Fruit fly (Drosophila melanogaster) whole organism, embryonic: ENCODE data around the gene shv.
A peak's percentile ranks its signal among the peaks of the same experiment; 100 is the strongest.

ENCODE experiments used
- Abd-B ChIP-seq: fragments of 200-800 bp; sonication (Bioruptor generic); optimal IDR thresholded peaks from 2 replicates; lab custom pipeline; 2018; ENCODE audit warnings: missing biosample characterization, mild to moderate bottlenecking, missing genetic modification characterization, moderate library complexity
- Blimp-1 ChIP-seq: fragments of 200-800 bp; sonication (Bioruptor generic); optimal IDR thresholded peaks from 3 replicates; lab custom pipeline; 2018; ENCODE audit warnings: missing biosample characterization, missing genetic modification characterization, mild to moderate bottlenecking, moderate library complexity, missing genetic modification reagents
- BtbVII ChIP-seq: fragments of 200-800 bp; sonication (Bioruptor generic); optimal IDR thresholded peaks from 3 replicates; lab custom pipeline; 2017; ENCODE audit warnings: missing biosample characterization, mild to moderate bottlenecking, missing genetic modification characterization
- Bteb2 ChIP-seq: fragments of 200-800 bp; sonication (Bioruptor generic); optimal IDR thresholded peaks from 2 replicates; lab custom pipeline; 2016; ENCODE audit warnings: missing biosample characterization, missing genetic modification characterization
- CG1024 ChIP-seq: fragments of 200-800 bp; sonication (Bioruptor generic); IDR thresholded peaks from 2 replicates; pipeline ENCODE4 v1.3.6; 2022; ENCODE audit warnings: missing biosample characterization, missing genetic modification characterization
- CG10543 ChIP-seq: fragments of 200-800 bp; sonication (Bioruptor generic); optimal IDR thresholded peaks from 3 replicates; lab custom pipeline; 2017; ENCODE audit warnings: missing biosample characterization, mild to moderate bottlenecking, missing genetic modification characterization, moderate library complexity
- CG11398 ChIP-seq: fragments of 200-800 bp; sonication (Bioruptor generic); optimal IDR thresholded peaks from 2 replicates; lab custom pipeline; 2016; ENCODE audit warnings: missing biosample characterization, missing genetic modification characterization
- CG11696 ChIP-seq: fragments of 200-800 bp; sonication (Bioruptor generic); IDR thresholded peaks from 2 replicates; pipeline ENCODE4 v1.3.6; 2022; ENCODE audit warnings: missing biosample characterization, missing genetic modification characterization
- CG1233 ChIP-seq: fragments of 200-800 bp; sonication (Bioruptor generic); optimal IDR thresholded peaks from 4 replicates; lab custom pipeline; 2018; ENCODE audit warnings: missing biosample characterization, mild to moderate bottlenecking, missing genetic modification characterization
- CG12659 ChIP-seq: fragments of 200-800 bp; sonication (Bioruptor generic); optimal IDR thresholded peaks from 3 replicates; lab custom pipeline; 2017; ENCODE audit warnings: mild to moderate bottlenecking, missing biosample characterization, missing genetic modification reagents, missing genetic modification characterization
- CG13424 ChIP-seq: fragments of 200-800 bp; sonication (Bioruptor generic); optimal IDR thresholded peaks from 2 replicates; lab custom pipeline; 2019; ENCODE audit warnings: missing biosample characterization, mild to moderate bottlenecking, missing genetic modification characterization, moderate library complexity
- CG2875 ChIP-seq: fragments of 200-800 bp; sonication (Bioruptor generic); optimal IDR thresholded peaks from 2 replicates; lab custom pipeline; 2017; ENCODE audit warnings: missing biosample characterization, mild to moderate bottlenecking, missing genetic modification characterization, missing genetic modification reagents
- CG31224 ChIP-seq: fragments of 200-800 bp; sonication (Bioruptor generic); IDR thresholded peaks from 2 replicates; pipeline ENCODE4 v1.3.6; 2022; ENCODE audit warnings: missing biosample characterization, missing genetic modification characterization
- CG6683 ChIP-seq: fragments of 200-800 bp; sonication (Bioruptor generic); optimal IDR thresholded peaks from 2 replicates; lab custom pipeline; 2017; ENCODE audit warnings: missing biosample characterization, mild to moderate bottlenecking, missing genetic modification characterization, missing genetic modification reagents
- CG7745 ChIP-seq: fragments of 200-800 bp; sonication (Bioruptor generic); optimal IDR thresholded peaks from 2 replicates; lab custom pipeline; 2018; ENCODE audit warnings: missing biosample characterization, mild to moderate bottlenecking, missing genetic modification characterization, moderate library complexity
- CG7928 ChIP-seq: fragments of 200-800 bp; sonication (Bioruptor generic); optimal IDR thresholded peaks from 2 replicates; lab custom pipeline; 2017; ENCODE audit warnings: missing biosample characterization, mild to moderate bottlenecking, missing genetic modification characterization
- CG9215 ChIP-seq: fragments of 200-800 bp; sonication (Bioruptor generic); IDR thresholded peaks from 2 replicates; pipeline ENCODE4 v1.3.6; 2022; ENCODE audit warnings: missing biosample characterization, missing genetic modification characterization
- CG9609 ChIP-seq: fragments of 200-800 bp; sonication (Bioruptor generic); optimal IDR thresholded peaks from 3 replicates; lab custom pipeline; 2016; ENCODE audit warnings: missing biosample characterization, missing genetic modification characterization
- CTCF ChIP-seq: fragments of 200-800 bp; sonication (Bioruptor generic); optimal IDR thresholded peaks from 2 replicates; lab custom pipeline; 2017; ENCODE audit warnings: missing biosample characterization, mild to moderate bottlenecking, missing genetic modification characterization, moderate library complexity
- Ets97D ChIP-seq: fragments of 200-800 bp; sonication (Bioruptor generic); optimal IDR thresholded peaks from 3 replicates; lab custom pipeline; 2016; ENCODE audit warnings: missing biosample characterization, missing genetic modification characterization
- H15 ChIP-seq: fragments of 200-800 bp; sonication (Bioruptor generic); IDR thresholded peaks from 3 replicates; pipeline ENCODE4 v1.3.6; 2022; ENCODE audit warnings: missing biosample characterization, missing genetic modification characterization
- HLH3B ChIP-seq: fragments of 200-800 bp; sonication (Bioruptor generic); IDR thresholded peaks from 2 replicates; pipeline ENCODE4 v1.3.6; 2022; ENCODE audit warnings: missing biosample characterization, missing genetic modification characterization
- Hmr ChIP-seq: fragments of 200-800 bp; sonication (Bioruptor generic); optimal IDR thresholded peaks from 3 replicates; lab custom pipeline; 2017; ENCODE audit warnings: mild to moderate bottlenecking, missing biosample characterization, missing genetic modification reagents, missing genetic modification characterization
- Hmx ChIP-seq: fragments of 200-800 bp; sonication (Bioruptor generic); optimal IDR thresholded peaks from 2 replicates; lab custom pipeline; 2016; ENCODE audit warnings: missing biosample characterization, missing genetic modification characterization
- Med ChIP-seq: fragments of 200-800 bp; sonication (Bioruptor generic); peaks from one replicate; lab custom pipeline; 2016; ENCODE audit warnings: missing biosample characterization, missing genetic modification characterization, mild to moderate bottlenecking, inconsistent platforms, moderate library complexity
- Nf-YA ChIP-seq: fragments of 200-800 bp; sonication (Bioruptor generic); IDR thresholded peaks from 2 replicates; pipeline ENCODE4 v1.3.6; 2022; ENCODE audit warnings: missing biosample characterization, missing genetic modification characterization
- NfI ChIP-seq: fragments of 200-800 bp; sonication (Bioruptor generic); optimal IDR thresholded peaks from 3 replicates; lab custom pipeline; 2018; ENCODE audit warnings: missing biosample characterization, mild to moderate bottlenecking, missing genetic modification characterization, moderate library complexity
- Optix ChIP-seq: fragments of 200-800 bp; sonication (Bioruptor generic); IDR thresholded peaks from 3 replicates; pipeline ENCODE4 v1.3.6; 2022; ENCODE audit warnings: missing biosample characterization, missing genetic modification characterization
- PHDP ChIP-seq: fragments of 200-800 bp; sonication (Bioruptor generic); optimal IDR thresholded peaks from 3 replicates; lab custom pipeline; 2018; ENCODE audit warnings: missing biosample characterization, mild to moderate bottlenecking, missing genetic modification characterization, moderate library complexity
- ara ChIP-seq: fragments of 200-800 bp; sonication (Bioruptor generic); IDR thresholded peaks from 2 replicates; pipeline ENCODE4 v1.3.6; 2022; ENCODE audit warnings: missing biosample characterization, missing genetic modification characterization
- cg ChIP-seq: fragments of 200-800 bp; sonication (Bioruptor generic); optimal IDR thresholded peaks from 3 replicates; lab custom pipeline; 2019; ENCODE audit warnings: missing biosample characterization, mild to moderate bottlenecking, missing genetic modification characterization, moderate library complexity
- cwo ChIP-seq: fragments of 200-800 bp; sonication (Bioruptor generic); optimal IDR thresholded peaks from 3 replicates; lab custom pipeline; 2017; ENCODE audit warnings: missing biosample characterization, missing genetic modification characterization, mild to moderate bottlenecking, moderate library complexity, missing genetic modification reagents
- dati ChIP-seq: fragments of 200-800 bp; sonication (Bioruptor generic); IDR thresholded peaks from 2 replicates; pipeline ENCODE4 v1.3.6; 2022; ENCODE audit warnings: missing biosample characterization, missing genetic modification characterization
- exex ChIP-seq: fragments of 200-800 bp; sonication (Bioruptor generic); optimal IDR thresholded peaks from 4 replicates; lab custom pipeline; 2018; ENCODE audit warnings: missing biosample characterization, mild to moderate bottlenecking, missing genetic modification characterization, moderate library complexity
- fu2 ChIP-seq: fragments of 200-800 bp; sonication (Bioruptor generic); optimal IDR thresholded peaks from 2 replicates; lab custom pipeline; 2016; ENCODE audit warnings: missing biosample characterization, missing genetic modification characterization
- gce ChIP-seq: fragments of 200-800 bp; sonication (Bioruptor generic); IDR thresholded peaks from 3 replicates; pipeline ENCODE4 v1.3.6; 2022; ENCODE audit warnings: missing biosample characterization, missing genetic modification characterization
- grau ChIP-seq: fragments of 200-800 bp; optimal IDR thresholded peaks from 3 replicates; lab custom pipeline; 2019; ENCODE audit warnings: missing biosample characterization, mild to moderate bottlenecking, missing genetic modification characterization, moderate library complexity
- grn ChIP-seq: fragments of 200-800 bp; sonication (Bioruptor generic); optimal IDR thresholded peaks from 3 replicates; lab custom pipeline; 2017; ENCODE audit warnings: missing biosample characterization, missing genetic modification characterization
- gt ChIP-seq: fragments of 200-800 bp; sonication (Bioruptor generic); IDR thresholded peaks from 2 replicates; pipeline ENCODE4 v1.3.6; 2022; ENCODE audit warnings: missing biosample characterization, missing genetic modification characterization
- inv ChIP-seq: fragments of 200-800 bp; sonication (Bioruptor generic); IDR thresholded peaks from 2 replicates; pipeline ENCODE4 v1.3.6; 2022; ENCODE audit warnings: missing biosample characterization, missing genetic modification characterization; ENCODE audit not compliant: partially characterized antibody
- klu ChIP-seq: fragments of 200-800 bp; sonication (Bioruptor generic); IDR thresholded peaks from 2 replicates; pipeline ENCODE4 v1.3.6; 2022; ENCODE audit warnings: missing biosample characterization, missing genetic modification characterization
- mirr ChIP-seq: fragments of 200-800 bp; sonication (Bioruptor generic); optimal IDR thresholded peaks from 3 replicates; lab custom pipeline; 2018; ENCODE audit warnings: missing biosample characterization, mild to moderate bottlenecking, missing genetic modification characterization
- otp ChIP-seq: fragments of 200-800 bp; sonication (Bioruptor generic); IDR thresholded peaks from 3 replicates; pipeline ENCODE4, ENCODE4 v1.3.6; 2022; ENCODE audit warnings: missing biosample characterization, missing genetic modification characterization
- p53 ChIP-seq: fragments of 200-800 bp; sonication (Bioruptor generic); optimal IDR thresholded peaks from 2 replicates; lab custom pipeline; 2016; ENCODE audit warnings: missing biosample characterization, missing genetic modification characterization
- prd ChIP-seq, 3 experiments: fragments of >200 bp in 2 of 3; fragments of 200-800 bp in 1 of 3; sonication (Bioruptor generic) in 1 of 3; optimal IDR thresholded peaks in 2 of 3; IDR thresholded peaks in 1 of 3; 2 replicates in 2 of 3; 3 replicates in 1 of 3; pipeline versions ENCODE4 v1.3.6 to Lab custom; 2017 to 2022; ENCODE audit warnings: missing biosample characterization in 1 of 3, missing genetic modification characterization in 1 of 3
- pros ChIP-seq: fragments of 200-800 bp; sonication (Bioruptor generic); optimal IDR thresholded peaks from 3 replicates; lab custom pipeline; 2019; ENCODE audit warnings: missing biosample characterization, mild to moderate bottlenecking, missing genetic modification characterization, moderate library complexity
- ranshi ChIP-seq: fragments of 200-800 bp; sonication (Bioruptor generic); IDR thresholded peaks from 2 replicates; pipeline ENCODE4 v1.3.6; 2022; ENCODE audit warnings: missing biosample characterization, missing genetic modification characterization
- sd ChIP-seq: fragments of 200-800 bp; sonication (Bioruptor generic); optimal IDR thresholded peaks from 3 replicates; lab custom pipeline; 2018; ENCODE audit warnings: missing biosample characterization, mild to moderate bottlenecking, missing genetic modification characterization, moderate library complexity
- seq ChIP-seq: fragments of 200-800 bp; sonication (Bioruptor generic); IDR thresholded peaks from 2 replicates; pipeline ENCODE4 v1.3.6; 2022; ENCODE audit warnings: missing biosample characterization, missing genetic modification characterization
- slbo ChIP-seq: fragments of 200-800 bp; sonication (Bioruptor generic); IDR thresholded peaks from 2 replicates; pipeline ENCODE4 v1.3.6; 2022; ENCODE audit warnings: missing biosample characterization, missing genetic modification characterization

shv gene

dm6 chr2L:479483-480195 is 26.7 kb downstream of the shv start, which contains the start of gene cbt (continued):
- TF ChIP-seq gce = no peak
- peak; percentile 89 for TF ChIP-seq exex (tag; lab: Kevin White, UChicago)
- TF ChIP-seq grn (GFP tag; lab: Kevin White, UChicago) = peak; percentile 37
- peak; percentile 96 for TF ChIP-seq CG6683 (GFP tag; lab: Kevin White, UChicago)
- no peak for TF ChIP-seq H15
- peak; percentile 97 for TF ChIP-seq grau
- peak; percentile 80 for TF ChIP-seq CG7928 (GFP tag; lab: Kevin White, UChicago)
- TF ChIP-seq Blimp-1 (GFP tag; lab: Kevin White, UChicago) = peak; percentile 96
- TF ChIP-seq gt (GFP tag; lab: Robert Waterston, UW) = no peak
- peak; percentile 82 for TF ChIP-seq sd (tag; lab: Kevin White, UChicago)
- peak; percentile 98 for TF ChIP-seq BtbVII (GFP tag; lab: Kevin White, UChicago)
- TF ChIP-seq CG13424 (tag; lab: Kevin White, UChicago) = peak; percentile 97
- TF ChIP-seq inv (GFP tag; lab: Robert Waterston, UW) = no peak
- TF ChIP-seq dati (GFP tag; lab: Robert Waterston, UW) = no peak
- TF ChIP-seq cg (GFP tag; lab: Kevin White, UChicago) = peak; percentile 91
- TF ChIP-seq Nf-YA (GFP tag; lab: Robert Waterston, UW) = no peak
- no peak for TF ChIP-seq CG1024
- TF ChIP-seq CG2875 (GFP tag; lab: Kevin White, UChicago) = peak; percentile 94
- TF ChIP-seq Bteb2 = peak; percentile 96
- TF ChIP-seq Hmr (GFP tag; lab: Kevin White, UChicago) = peak; percentile 98
- TF ChIP-seq ranshi (GFP tag; lab: Robert Waterston, UW) = no peak
- peak; percentile 99 for TF ChIP-seq CG10543 (GFP tag; lab: Kevin White, UChicago)
- TF ChIP-seq klu = no peak
- peak; percentile 96 for TF ChIP-seq Abd-B (GFP tag; lab: Kevin White, UChicago)
- TF ChIP-seq CTCF = peak; percentile 41
- TF ChIP-seq HLH3B = no peak
- peak; percentile 98 for TF ChIP-seq CG11398 (GFP tag; lab: Kevin White, UChicago)
- peak; percentile 96 for TF ChIP-seq CG1233
- TF ChIP-seq NfI (GFP tag; lab: Kevin White, UChicago) = peak; percentile 97
- TF ChIP-seq mirr (GFP tag; lab: Kevin White, UChicago) = peak; percentile 94
- peak; percentile 87 for TF ChIP-seq Ets97D (GFP tag; lab: Kevin White, UChicago)
- peak; percentile 97 for TF ChIP-seq cwo (GFP tag; lab: Kevin White, UChicago)
- peak; percentile 98 for TF ChIP-seq PHDP
- TF ChIP-seq CG11696 (GFP tag; lab: Robert Waterston, UW) = no peak
- no peak for TF ChIP-seq prd (optimal IDR thresholded peaks at IDR 0.05; lab: Kevin White, UChicago)
- no peak for TF ChIP-seq prd (GFP tag; IDR thresholded peaks at IDR 0.05; lab: Robert Waterston, UW)
- TF ChIP-seq CG12659 (GFP tag; lab: Kevin White, UChicago) = peak; percentile 98
- peak; percentile 57 for TF ChIP-seq CG7745 (tag; lab: Kevin White, UChicago)
- TF ChIP-seq CG9609 (GFP tag; lab: Kevin White, UChicago) = peak; percentile 98
- peak; percentile 84 for TF ChIP-seq Hmx (GFP tag; lab: Kevin White, UChicago)
- peak; percentile 97 for TF ChIP-seq fu2 (GFP tag; lab: Kevin White, UChicago)
- TF ChIP-seq ara = no peak
- TF ChIP-seq seq (GFP tag; lab: Robert Waterston, UW) = no peak
- no peak for TF ChIP-seq CG9215
- no peak for TF ChIP-seq CG31224 (GFP tag; lab: Robert Waterston, UW)
- peak; percentile 46 for TF ChIP-seq pros
- TF ChIP-seq slbo (GFP tag; lab: Robert Waterston, UW) = no peak
- TF ChIP-seq Med = peak; percentile 100
- TF ChIP-seq Optix (GFP tag; lab: Robert Waterston, UW) = no peak
- no peak for TF ChIP-seq otp (GFP tag; lab: Robert Waterston, UW)
- peak; percentile 96 for TF ChIP-seq p53 (GFP tag; lab: Kevin White, UChicago)
